Worm (Caenorhabditis elegans) whole organism, dauer: ENCODE results near the gene srz-6.

Experiments
- unc-62 ChIP-seq: sonication (generic microtip); optimal IDR thresholded peaks from 2 replicates; lab custom pipeline; 2017; ENCODE audit warnings: missing biosample characterization, missing genetic modification reagents, missing genetic modification characterization

Gene srz-6

ce11 chrII:12491936-12492335 lies at the start of gene srz-6:
TSS of gene srz-6 (plus strand) at chrII:12492236.
- no peak for TF ChIP-seq unc-62 (GFP tag; lab: Kevin White, UChicago)

- no peak for TF ChIP-seq unc-62 (GFP tag; lab: Kevin White, UChicago)
Observed at ce11 chrII:12444679-12445376, 47.2 kb upstream of the srz-6 start, which contains the start of the genes W05H5.1 and pitr-6. TSS of gene W05H5.1 (minus strand) at chrII:12444779. TSS of gene pitr-6 (plus strand) at chrII:12445326.

- no peak for TF ChIP-seq unc-62 (GFP tag; lab: Kevin White, UChicago)
Observed at ce11 chrII:12448241-12448640, 43.8 kb upstream of the srz-6 start, which contains the start of gene srh-27. TSS of gene srh-27 (plus strand) at chrII:12448541.

- TF ChIP-seq unc-62 (GFP tag; lab: Kevin White, UChicago) = no peak
Observed at ce11 chrII:12449849-12450248, 42.2 kb upstream of the srz-6 start, which contains the start of gene sre-34. TSS of gene sre-34 (plus strand) at chrII:12450149.

ce11 chrII:12452754-12453352 lies 39.2 kb upstream of the srz-6 start, which contains the start of the genes sre-35 and sre-33:
TSS of gene sre-35 (minus strand) at chrII:12452854.
TSS of gene sre-33 (plus strand) at chrII:12453302.
- no peak for TF ChIP-seq unc-62 (GFP tag; lab: Kevin White, UChicago)

- no peak for TF ChIP-seq unc-62 (GFP tag; lab: Kevin White, UChicago)
Observed at ce11 chrII:12456633-12457032, 35.4 kb upstream of the srz-6 start, which contains the start of gene sre-32. TSS of gene sre-32 (minus strand) at chrII:12456733.

- TF ChIP-seq unc-62 (GFP tag; lab: Kevin White, UChicago) = no peak
Observed at ce11 chrII:12457275-12457674, 34.8 kb upstream of the srz-6 start, which contains the start of gene sre-38. TSS of gene sre-38 (plus strand) at chrII:12457575.

ce11 chrII:12459422-12459821 lies 32.6 kb upstream of the srz-6 start, which contains the start of gene tag-281:
TSS of gene tag-281 (plus strand) at chrII:12459761.
- TF ChIP-seq unc-62 (GFP tag; lab: Kevin White, UChicago) = no peak

ce11 chrII:12460602-12461453 lies 31.2 kb upstream of the srz-6 start, which contains the start of gene tag-280:
TSS of gene tag-280 (plus strand) at chrII:12460652.
- TF ChIP-seq unc-62 (GFP tag; lab: Kevin White, UChicago) = no peak

- no peak for TF ChIP-seq unc-62 (GFP tag; lab: Kevin White, UChicago)
Observed at ce11 chrII:12462244-12462643, 29.8 kb upstream of the srz-6 start, which contains the start of gene F15A4.2. TSS of gene F15A4.2 (plus strand) at chrII:12462544.

ce11 chrII:12465557-12465956 lies 26.5 kb upstream of the srz-6 start, which contains the start of gene sre-37:
TSS of gene sre-37 (plus strand) at chrII:12465857.
- no peak for TF ChIP-seq unc-62 (GFP tag; lab: Kevin White, UChicago)

ce11 chrII:12467047-12467446 lies 25.0 kb upstream of the srz-6 start, which contains the start of gene srg-16:
TSS of gene srg-16 (plus strand) at chrII:12467133.
- TF ChIP-seq unc-62 (GFP tag; lab: Kevin White, UChicago) = no peak

ce11 chrII:12471138-12471855 lies 20.7 kb upstream of the srz-6 start, which contains the start of the genes F15A4.5 and phat-8:
TSS of gene F15A4.5 (minus strand) at chrII:12471238.
TSS of gene phat-8 (plus strand) at chrII:12471805.
- no peak for TF ChIP-seq unc-62 (GFP tag; lab: Kevin White, UChicago)

ce11 chrII:12473406-12473805 lies 18.6 kb upstream of the srz-6 start, which contains the start of gene srg-17:
TSS of gene srg-17 (plus strand) at chrII:12473706.
- no peak for TF ChIP-seq unc-62 (GFP tag; lab: Kevin White, UChicago)
